Worm (Caenorhabditis elegans): Measurements from ENCODE around the gene mec-3.

ce11 chrIV:10417781-10418180 lies 43.9 kb downstream of the mec-3 start, which contains the start of gene F13B12.6:
- TF ChIP-seq unc-39 (tag; optimal IDR thresholded peaks at IDR 0.05), result no peak
- no peak for TF ChIP-seq elt-1 (tag; optimal IDR thresholded peaks at IDR 0.05; ENCODE audit: borderline replicate concordance, insufficient read depth)
- no peak for TF ChIP-seq lsy-2 (tag; optimal IDR thresholded peaks at IDR 0.05)
- no peak for TF ChIP-seq nhr-76 (tag; optimal IDR thresholded peaks at IDR 0.05)
- no peak for TF ChIP-seq ceh-39 (tag; optimal IDR thresholded peaks at IDR 0.05)
- no peak for TF ChIP-seq elt-3 (tag; optimal IDR thresholded peaks at IDR 0.05)
- no peak for TF ChIP-seq nhr-237 (tag; optimal IDR thresholded peaks at IDR 0.05)
- TF ChIP-seq unc-62 (GFP tag; optimal IDR thresholded peaks at IDR 0.05), result no peak

All from whole organism, mixed stage, embryonic.